Fruit fly (Drosophila melanogaster): Measurements from ENCODE around the gene CG34377.

Gene CG34377

DNA sequence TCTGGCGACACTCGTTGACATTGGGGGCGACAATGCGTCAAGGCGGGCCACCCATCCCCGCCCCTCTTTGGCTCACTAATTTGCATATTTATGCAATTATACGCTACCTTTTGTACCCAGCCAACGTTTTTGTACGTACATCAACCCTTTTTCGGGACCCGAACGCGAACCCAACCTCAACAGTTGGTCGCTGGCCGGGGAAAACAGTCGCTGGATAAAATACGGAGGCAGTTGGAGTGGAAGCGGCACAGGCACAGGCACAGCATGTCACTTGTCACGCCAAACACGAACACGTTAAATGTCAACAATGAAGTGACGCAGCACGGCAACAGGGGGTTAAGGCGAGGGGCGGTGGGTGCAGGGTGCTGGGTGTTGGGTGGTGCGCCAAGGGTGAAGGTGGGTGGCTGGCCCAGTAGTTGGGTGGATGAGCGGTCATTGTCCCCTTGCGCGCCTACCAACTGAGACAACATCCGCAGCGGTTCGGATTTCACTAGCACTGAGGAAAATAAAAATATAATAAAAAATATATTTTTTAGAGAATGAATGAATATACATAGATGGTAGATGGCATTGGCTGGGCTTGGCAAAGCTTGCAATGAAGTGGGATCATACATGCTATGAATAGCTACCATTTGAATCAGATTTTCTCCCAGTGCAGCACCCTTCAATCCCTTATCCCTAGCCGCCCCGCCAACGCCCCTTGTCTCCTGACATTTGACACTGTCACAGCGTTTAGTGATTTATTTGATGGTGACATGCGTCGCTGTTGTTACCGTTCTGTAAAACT is 63.0 kb downstream of the CG34377 start (continued):
- peak; percentile 44; the same call in 1 of the 2 replicates for TF ChIP-seq CG17328 (GFP tag; IDR thresholded peaks at IDR 0.05)
- no peak for TF ChIP-seq repo (GFP tag; optimal IDR thresholded peaks at IDR 0.05)
- no peak for TF ChIP-seq Neu2 (GFP tag; optimal IDR thresholded peaks at IDR 0.05; ENCODE audit: borderline replicate concordance)
- no peak for TF ChIP-seq CG32772 (GFP tag; IDR thresholded peaks at IDR 0.05)
- TF ChIP-seq pros (GFP tag; optimal IDR thresholded peaks at IDR 0.05), result no peak
- no peak for TF ChIP-seq CG7357 (GFP tag; IDR thresholded peaks at IDR 0.05)
- TF ChIP-seq HLH4C (GFP tag; IDR thresholded peaks at IDR 0.05; ENCODE audit: partially characterized antibody), result no peak
- TF ChIP-seq aop (GFP tag; IDR thresholded peaks at IDR 0.05), result no peak
- peak; percentile 42 for TF ChIP-seq Rfx (GFP tag; IDR thresholded peaks at IDR 0.05)
- TF ChIP-seq CoRest (tag; optimal IDR thresholded peaks at IDR 0.05), result peak; percentile 24
- TF ChIP-seq CG12236 (GFP tag; optimal IDR thresholded peaks at IDR 0.05), result no peak
- TF ChIP-seq CG4282 (GFP tag; optimal IDR thresholded peaks at IDR 0.05), result no peak
- peak; percentile 64; the same call in 1 of the 2 replicates for TF ChIP-seq Xrp1 (GFP tag; IDR thresholded peaks at IDR 0.05)
- TF ChIP-seq org-1 (GFP tag; optimal IDR thresholded peaks at IDR 0.05), result no peak
- TF ChIP-seq vfl (GFP tag; optimal IDR thresholded peaks at IDR 0.05), result no peak
- TF ChIP-seq Tbp (GFP tag; optimal IDR thresholded peaks at IDR 0.05), result no peak
- no peak for TF ChIP-seq Trl (optimal IDR thresholded peaks at IDR 0.05)
- no peak for TF ChIP-seq Trl (GFP tag; optimal IDR thresholded peaks at IDR 0.05)
- no peak for TF ChIP-seq unc-4 (GFP tag; IDR thresholded peaks at IDR 0.05; ENCODE audit: partially characterized antibody)
- TF ChIP-seq fd102C (GFP tag; optimal IDR thresholded peaks at IDR 0.05), result no peak
- no peak for TF ChIP-seq sob (GFP tag; IDR thresholded peaks at IDR 0.05)
- no peak for TF ChIP-seq ERR (GFP tag; optimal IDR thresholded peaks at IDR 0.05)
- no peak for TF ChIP-seq Dad (GFP tag; optimal IDR thresholded peaks at IDR 0.05)
- TF ChIP-seq insv (GFP tag; optimal IDR thresholded peaks at IDR 0.05), result no peak
- TF ChIP-seq z (GFP tag; IDR thresholded peaks at IDR 0.05), result no peak
- TF ChIP-seq CG14667 (GFP tag; IDR thresholded peaks at IDR 0.05), result peak; percentile 45; the same call in 1 of the 2 replicates
- TF ChIP-seq zfh1 (GFP tag; IDR thresholded peaks at IDR 0.05), result no peak
- TF ChIP-seq stc (GFP tag; IDR thresholded peaks at IDR 0.05), result 0 out of 2 replicates have a peak, but pooled peaks have one; percentile 31
- TF ChIP-seq gsb-n (tag; optimal IDR thresholded peaks at IDR 0.05), result no peak
- TF ChIP-seq CG15696 (tag; optimal IDR thresholded peaks at IDR 0.05), result no peak
- TF ChIP-seq Bdp1 (GFP tag; optimal IDR thresholded peaks at IDR 0.05), result no peak
- TF ChIP-seq pzg (GFP tag; optimal IDR thresholded peaks at IDR 0.05), result no peak
- no peak for TF ChIP-seq CG9932 (GFP tag; IDR thresholded peaks at IDR 0.05)
- no peak for TF ChIP-seq CG9797 (GFP tag; optimal IDR thresholded peaks at IDR 0.05)
- no peak for TF ChIP-seq CG7745 (tag; optimal IDR thresholded peaks at IDR 0.05)
- TF ChIP-seq NC2α (GFP tag; optimal IDR thresholded peaks at IDR 0.05), result no peak
- no peak for TF ChIP-seq pfk (GFP tag; optimal IDR thresholded peaks at IDR 0.05)
- no peak for TF ChIP-seq CG17186 (GFP tag; optimal IDR thresholded peaks at IDR 0.05)
- TF ChIP-seq wdn (GFP tag; IDR thresholded peaks at IDR 0.05), result no peak
- no peak for TF ChIP-seq pum (GFP tag; optimal IDR thresholded peaks at IDR 0.05)
- TF ChIP-seq CG17568 (GFP tag; optimal IDR thresholded peaks at IDR 0.05), result no peak

DNA sequence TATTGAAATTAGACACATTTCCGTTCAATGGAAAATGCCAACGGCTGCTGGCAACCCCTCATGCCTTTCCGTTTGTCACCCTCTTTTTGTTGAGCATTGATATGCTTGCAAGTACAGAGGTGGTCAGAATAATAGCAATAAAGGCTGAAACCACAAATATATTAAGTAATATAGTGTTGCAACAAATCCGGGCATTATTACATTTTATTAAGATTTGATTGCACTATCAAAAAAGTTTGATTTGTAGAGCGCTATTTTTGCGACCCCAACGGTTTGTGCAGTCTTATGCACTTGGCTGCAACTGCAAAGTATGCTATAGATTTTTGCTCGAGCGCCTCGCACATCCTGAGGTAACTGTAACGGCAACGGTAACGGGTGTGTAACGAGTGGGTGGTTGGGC is 63.7 kb downstream of the CG34377 start:
- TF ChIP-seq CG17359 (tag; optimal IDR thresholded peaks at IDR 0.05) (peak; percentile 41), Ptx1 (GFP tag; IDR thresholded peaks at IDR 0.05) (no peak), Oaz (GFP tag; IDR thresholded peaks at IDR 0.05) (0 out of 2 replicates have a peak, but pooled peaks have one; percentile 5), dati (GFP tag; IDR thresholded peaks at IDR 0.05) (no peak), ewg (GFP tag; optimal IDR thresholded peaks at IDR 0.05) (peak; percentile 14), CG31388 (GFP tag; optimal IDR thresholded peaks at IDR 0.05) (no peak), chif (GFP tag; optimal IDR thresholded peaks at IDR 0.05) (peak in 1 of 2 experiments; percentile 38), CG12769 (tag; optimal IDR thresholded peaks at IDR 0.05) (no peak), unpg (GFP tag; optimal IDR thresholded peaks at IDR 0.05) (peak; percentile 53), bcd (GFP tag; optimal IDR thresholded peaks at IDR 0.05) (peak; percentile 10), CG6254 (GFP tag; optimal IDR thresholded peaks at IDR 0.05) (peak; percentile 56), CG18262 (tag; optimal IDR thresholded peaks at IDR 0.05) (peak; percentile 17)
